Fruit fly (Drosophila melanogaster): ENCODE results near the gene Grx1.

The Grx1 gene

DNA sequence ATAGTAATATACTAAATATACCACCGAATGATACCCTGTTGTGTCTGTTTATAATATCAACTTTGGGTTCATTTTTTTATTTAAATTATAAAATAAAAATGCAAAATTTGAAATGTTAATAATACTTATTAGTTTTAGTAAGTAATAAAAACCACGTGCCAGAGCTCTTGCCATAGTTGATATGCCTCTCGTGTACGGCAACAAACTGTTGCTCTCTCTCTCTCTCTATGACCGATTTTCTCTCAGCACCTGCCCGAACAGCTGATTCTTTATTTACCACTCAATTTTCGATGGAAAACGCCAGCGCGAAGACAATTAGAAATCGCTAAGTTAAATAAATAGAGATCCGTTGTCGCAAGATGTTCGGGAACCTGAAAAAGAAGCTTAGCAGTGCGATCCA is 1.5 kb upstream of the Grx1 start, which contains the start of gene Dysb (continued):
- TF ChIP-seq CG2116 (GFP tag; optimal IDR thresholded peaks at IDR 0.05) (peak; percentile 61), CG4730 (GFP tag; IDR thresholded peaks at IDR 0.05) (peak; percentile 82), CG1647 (GFP tag; optimal IDR thresholded peaks at IDR 0.05) (no peak), pzg (GFP tag; optimal IDR thresholded peaks at IDR 0.05) (no peak), CG10147 (GFP tag; optimal IDR thresholded peaks at IDR 0.05) (peak; percentile 81), CG31365 (tag; optimal IDR thresholded peaks at IDR 0.05) (peak; percentile 60), Abd-B (GFP tag; optimal IDR thresholded peaks at IDR 0.05) (peak; percentile 70), gcm2 (GFP tag; optimal IDR thresholded peaks at IDR 0.05) (peak; percentile 50), prd (optimal IDR thresholded peaks at IDR 0.05) (no peak), prd (GFP tag; IDR thresholded peaks at IDR 0.05) (peak; percentile 89), CG1233 (GFP tag; optimal IDR thresholded peaks at IDR 0.05) (peak; percentile 87), CrebB (tag; optimal IDR thresholded peaks at IDR 0.05) (peak; percentile 75), Elba2 (GFP tag; optimal IDR thresholded peaks at IDR 0.05) (peak; percentile 44), CG7271 (tag; optimal IDR thresholded peaks at IDR 0.05) (peak; percentile 47), Ets65A (GFP tag) (no peak), Max (GFP tag; optimal IDR thresholded peaks at IDR 0.05) (peak; percentile 67), ewg (GFP tag; optimal IDR thresholded peaks at IDR 0.05) (peak; percentile 76), tna (GFP tag; IDR thresholded peaks at IDR 0.05; ENCODE audit: partially characterized antibody) (no peak), HHEX (GFP tag; optimal IDR thresholded peaks at IDR 0.05) (peak; percentile 83), ssp (GFP tag; IDR thresholded peaks at IDR 0.05) (no peak; the same call in none of the 2 replicates), CG14050 (GFP tag; IDR thresholded peaks at IDR 0.05) (peak; percentile 88), Myb (GFP tag; optimal IDR thresholded peaks at IDR 0.05) (peak; percentile 4), CG12744 (GFP tag; optimal IDR thresholded peaks at IDR 0.05) (peak; percentile 65), Antp (GFP tag; optimal IDR thresholded peaks at IDR 0.05) (peak; percentile 48), CG11398 (GFP tag; optimal IDR thresholded peaks at IDR 0.05) (peak; percentile 58), ap (GFP tag; IDR thresholded peaks at IDR 0.05) (peak; percentile 82), fu2 (GFP tag; optimal IDR thresholded peaks at IDR 0.05) (peak; percentile 36), gem (tag; optimal IDR thresholded peaks at IDR 0.05) (peak; percentile 94), CG2678 (tag; optimal IDR thresholded peaks at IDR 0.05) (peak; percentile 90), CG10267 (tag; optimal IDR thresholded peaks at IDR 0.05) (peak; percentile 88), CG14860 (GFP tag; IDR thresholded peaks at IDR 0.05; ENCODE audit: partially characterized antibody) (no peak), CG11247 (GFP tag; IDR thresholded peaks at IDR 0.05) (peak; percentile 89), CG7987 (GFP tag; optimal IDR thresholded peaks at IDR 0.05) (peak; percentile 70), B-H2 (GFP tag; optimal IDR thresholded peaks at IDR 0.05) (peak; percentile 76), YL-1 (GFP tag; optimal IDR thresholded peaks at IDR 0.05) (peak; percentile 66), tap (tag; optimal IDR thresholded peaks at IDR 0.05) (peak; percentile 90), bbx (GFP tag; IDR thresholded peaks at IDR 0.05; ENCODE audit: partially characterized antibody) (no peak), inv (GFP tag; IDR thresholded peaks at IDR 0.05; ENCODE audit: partially characterized antibody) (no peak), Hey (tag; optimal IDR thresholded peaks at IDR 0.05) (no peak), z (GFP tag; IDR thresholded peaks at IDR 0.05) (peak; percentile 70; the same call in 1 of the 3 replicates), CG6791 (GFP tag; IDR thresholded peaks at IDR 0.05; ENCODE audit: partially characterized antibody) (no peak), sug (tag; optimal IDR thresholded peaks at IDR 0.05) (peak; percentile 68), Deaf1 (tag; optimal IDR thresholded peaks at IDR 0.05) (peak; percentile 64), ftz-f1 (GFP tag; optimal IDR thresholded peaks at IDR 0.05) (peak; percentile 49), her (GFP tag; optimal IDR thresholded peaks at IDR 0.05) (peak; percentile 21), Optix (GFP tag; IDR thresholded peaks at IDR 0.05) (peak; percentile 84), Bdp1 (GFP tag; optimal IDR thresholded peaks at IDR 0.05) (peak; percentile 49), TFAM (GFP tag; optimal IDR thresholded peaks at IDR 0.05) (peak; percentile 8), pnt (GFP tag; optimal IDR thresholded peaks at IDR 0.05) (peak; percentile 34), mirr (GFP tag; optimal IDR thresholded peaks at IDR 0.05) (peak; percentile 58), Doc2 (GFP tag; IDR thresholded peaks at IDR 0.05) (no peak)
